Fruit fly (Drosophila melanogaster): Measurements from ENCODE around the gene Arpc5.

The Arpc5 gene

DNA sequence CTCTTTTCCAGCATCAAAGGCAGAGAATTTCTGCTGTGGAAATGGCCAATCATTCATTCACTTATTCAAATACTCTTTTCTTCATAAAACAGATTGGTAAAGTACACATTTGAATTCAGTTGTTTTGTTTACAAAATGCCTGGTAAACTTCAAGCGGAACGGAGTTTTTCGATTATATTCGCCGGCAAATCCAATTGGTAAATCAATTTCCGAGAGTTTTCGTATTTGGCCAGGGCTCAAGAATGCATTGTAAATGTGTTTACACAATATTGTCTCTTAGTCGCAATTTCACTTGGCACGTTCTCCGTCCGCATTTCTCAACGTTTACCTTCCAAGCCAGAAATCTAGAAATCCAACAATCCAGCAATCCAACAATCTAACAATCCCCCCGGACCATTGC is 39.8 kb downstream of the Arpc5 start, which contains the start of gene CG43403:
TSS of gene CG43403 (plus strand) at position 301 of the 400 bp plus-strand sequence.
- TF ChIP-seq CG12605 (GFP tag; IDR thresholded peaks at IDR 0.05) = no peak
- no peak for TF ChIP-seq CG17806 (tag; optimal IDR thresholded peaks at IDR 0.05)
- TF ChIP-seq gl (tag; optimal IDR thresholded peaks at IDR 0.05) = no peak
- no peak for TF ChIP-seq Ets98B (GFP tag; IDR thresholded peaks at IDR 0.05)
- no peak for TF ChIP-seq fd96Ca (GFP tag; IDR thresholded peaks at IDR 0.05)
- TF ChIP-seq CG15710 (tag; optimal IDR thresholded peaks at IDR 0.05) = no peak
- TF ChIP-seq CG4496 (GFP tag; IDR thresholded peaks at IDR 0.05) = no peak
- no peak for TF ChIP-seq CG32121 (GFP tag; IDR thresholded peaks at IDR 0.05)
- no peak for TF ChIP-seq Pif1A (GFP tag; optimal IDR thresholded peaks at IDR 0.05)
- no peak for TF ChIP-seq CG14655 (GFP tag; optimal IDR thresholded peaks at IDR 0.05)

DNA sequence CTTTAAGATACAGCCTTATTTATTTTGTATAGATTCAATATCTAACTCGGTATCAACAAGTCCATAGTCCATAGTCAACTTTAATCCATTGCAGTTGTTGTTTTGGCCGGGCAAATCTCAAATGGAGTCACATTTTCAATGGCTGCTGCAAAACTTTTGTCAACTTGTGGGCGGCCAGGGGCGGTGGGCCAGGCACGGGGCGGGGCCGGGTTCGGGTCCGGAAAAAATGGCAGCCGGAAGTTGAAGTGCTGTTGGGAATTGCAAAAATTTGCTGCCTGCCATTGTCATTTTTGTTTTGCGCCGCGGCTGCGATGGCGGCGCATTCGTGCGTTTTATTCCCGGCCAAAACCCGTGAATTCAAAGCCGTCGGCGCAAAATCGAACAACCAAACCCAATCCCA is 43.9 kb downstream of the Arpc5 start:
- TF ChIP-seq CG12605 (GFP tag; IDR thresholded peaks at IDR 0.05) (no peak), CG10348 (GFP tag; IDR thresholded peaks at IDR 0.05) (no peak), Pif1B (GFP tag; optimal IDR thresholded peaks at IDR 0.05) (no peak)

DNA sequence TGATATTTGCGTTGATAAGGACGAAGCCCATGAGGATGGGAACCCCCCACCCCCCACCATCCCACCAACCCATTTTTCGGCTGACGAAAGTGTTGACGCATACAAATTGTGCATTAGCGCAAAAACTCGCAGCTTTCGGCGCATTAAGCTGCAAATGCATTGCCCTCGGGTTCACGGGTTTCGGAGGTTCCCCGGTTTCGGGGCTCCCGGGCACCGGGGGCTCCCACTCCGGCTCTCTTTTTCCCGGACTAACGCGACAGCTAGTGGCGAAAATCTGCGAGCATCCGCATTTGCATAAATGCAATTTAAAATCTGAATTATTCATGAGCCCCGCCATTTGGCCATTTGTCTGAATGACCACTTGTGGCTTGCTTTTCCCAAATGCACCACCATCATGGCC is 47.4 kb downstream of the Arpc5 start:
- TF ChIP-seq CG32121 (GFP tag; IDR thresholded peaks at IDR 0.05) (no peak), CG4496 (GFP tag; IDR thresholded peaks at IDR 0.05) (no peak), rn (GFP tag; IDR thresholded peaks at IDR 0.05) (no peak), CG17806 (tag; optimal IDR thresholded peaks at IDR 0.05) (no peak), CG13204 (GFP tag; optimal IDR thresholded peaks at IDR 0.05) (no peak), CG12605 (GFP tag; IDR thresholded peaks at IDR 0.05) (no peak), CG15710 (tag; optimal IDR thresholded peaks at IDR 0.05) (no peak), CG34367 (tag; optimal IDR thresholded peaks at IDR 0.05) (no peak)

DNA sequence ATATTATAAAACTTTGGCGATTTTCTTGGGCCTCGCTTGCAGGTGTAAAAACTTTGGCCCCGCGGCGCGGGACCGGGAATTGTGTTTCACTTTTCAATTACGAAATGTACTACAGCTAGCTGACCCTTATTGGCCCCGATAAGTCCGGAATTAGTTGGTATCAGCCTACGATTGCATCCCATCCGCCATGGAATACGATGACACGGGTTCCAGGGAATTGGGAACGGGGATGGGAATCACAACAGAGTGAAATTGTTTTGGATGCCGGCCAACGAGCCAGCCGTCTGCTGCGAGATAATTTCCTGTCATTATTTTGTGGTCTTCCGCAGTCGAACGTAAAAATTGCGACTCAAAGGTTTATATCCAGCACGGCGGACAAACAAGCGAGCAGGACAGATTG is 48.7 kb downstream of the Arpc5 start:
- no peak for TF ChIP-seq CG9948 (tag; optimal IDR thresholded peaks at IDR 0.05)
- no peak for TF ChIP-seq Ets98B (GFP tag; IDR thresholded peaks at IDR 0.05)
- TF ChIP-seq CG4496 (GFP tag; IDR thresholded peaks at IDR 0.05) = no peak
- no peak for TF ChIP-seq Pif1A (GFP tag; optimal IDR thresholded peaks at IDR 0.05)
